Fruit fly (Drosophila melanogaster): Measurements from ENCODE around the gene ftz-f1.

DNA sequence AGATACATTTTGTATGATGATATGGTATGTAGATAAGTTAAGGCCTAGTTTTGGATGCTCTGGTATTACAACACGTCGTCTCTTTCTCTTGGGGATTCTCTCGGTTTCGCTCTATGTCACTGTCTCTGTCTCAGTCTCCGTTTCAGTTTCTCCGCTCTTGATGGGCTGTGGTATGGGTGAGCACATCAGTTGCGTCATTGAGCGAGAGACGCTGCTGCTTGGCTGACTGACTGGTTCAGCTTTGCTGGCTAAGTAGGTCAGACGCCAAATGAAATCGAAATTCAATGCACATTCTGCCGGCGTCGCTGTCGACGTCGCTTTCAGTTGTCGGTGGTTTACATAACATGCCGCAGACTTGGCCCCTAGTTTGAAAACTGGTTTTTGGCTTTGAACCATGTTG is 47.3 kb downstream of the ftz-f1 start:
- TF ChIP-seq CG8632 (GFP tag; optimal IDR thresholded peaks at IDR 0.05) (no peak), CG10631 (GFP tag; optimal IDR thresholded peaks at IDR 0.05) (no peak), CG6792 (GFP tag; optimal IDR thresholded peaks at IDR 0.05) (no peak), lz (GFP tag; optimal IDR thresholded peaks at IDR 0.05) (no peak), topi (GFP tag; optimal IDR thresholded peaks at IDR 0.05) (no peak), CG31627 (GFP tag; optimal IDR thresholded peaks at IDR 0.05) (no peak), fd85E (GFP tag; optimal IDR thresholded peaks at IDR 0.05) (no peak), CG9139 (GFP tag; optimal IDR thresholded peaks at IDR 0.05) (no peak), esn (GFP tag; optimal IDR thresholded peaks at IDR 0.05) (no peak), OdsH (GFP tag; optimal IDR thresholded peaks at IDR 0.05) (no peak), CG11294 (GFP tag; IDR thresholded peaks at IDR 0.05) (no peak), Ets96B (tag; optimal IDR thresholded peaks at IDR 0.05) (no peak)

Measured in whole organism, prepupa.